Fruit fly (Drosophila melanogaster) whole organism, embryonic: ENCODE measurements around the gene Vha100-2.

Source experiments
- Adf1 ChIP-seq: fragments of 200-800 bp; sonication (Bioruptor generic); IDR thresholded peaks from 2 replicates; pipeline ENCODE4 v1.3.6; 2022; ENCODE audit warnings: missing biosample characterization, missing genetic modification characterization
- B-H2 ChIP-seq: fragments of 200-800 bp; sonication (Bioruptor generic); optimal IDR thresholded peaks from 2 replicates; lab custom pipeline; 2018; ENCODE audit warnings: missing biosample characterization, mild to moderate bottlenecking, missing genetic modification characterization
- BtbVII ChIP-seq: fragments of 200-800 bp; sonication (Bioruptor generic); optimal IDR thresholded peaks from 3 replicates; lab custom pipeline; 2017; ENCODE audit warnings: missing biosample characterization, mild to moderate bottlenecking, missing genetic modification characterization
- CG10565 ChIP-seq: fragments of 200-800 bp; sonication (Bioruptor generic); optimal IDR thresholded peaks from 3 replicates; lab custom pipeline; 2016; ENCODE audit warnings: missing biosample characterization, mild to moderate bottlenecking, missing genetic modification characterization
- CG11085 ChIP-seq: fragments of 200-800 bp; sonication (Bioruptor generic); IDR thresholded peaks from 2 replicates; pipeline ENCODE4 v1.3.6; 2022; ENCODE audit warnings: missing biosample characterization, missing genetic modification characterization
- CG11247 ChIP-seq: fragments of 200-800 bp; sonication (Bioruptor generic); IDR thresholded peaks from 2 replicates; pipeline ENCODE4 v1.3.6; 2022; ENCODE audit warnings: missing biosample characterization, missing genetic modification characterization
- CG12236 ChIP-seq: fragments of 200-800 bp; sonication (Bioruptor generic); optimal IDR thresholded peaks from 2 replicates; lab custom pipeline; 2016; ENCODE audit warnings: missing biosample characterization, missing genetic modification characterization
- CG14667 ChIP-seq: fragments of 200-800 bp; sonication (Bioruptor generic); IDR thresholded peaks from 2 replicates; pipeline ENCODE4 v1.3.6; 2022; ENCODE audit warnings: missing biosample characterization, missing genetic modification characterization
- CG15011 ChIP-seq: fragments of 200-800 bp; sonication (Bioruptor generic); optimal IDR thresholded peaks from 3 replicates; lab custom pipeline; 2018; ENCODE audit warnings: missing biosample characterization, mild to moderate bottlenecking, missing genetic modification characterization
- CG15696 ChIP-seq: fragments of 200-800 bp; sonication (Bioruptor generic); optimal IDR thresholded peaks from 2 replicates; lab custom pipeline; 2019; ENCODE audit warnings: missing biosample characterization, mild to moderate bottlenecking, missing genetic modification characterization, moderate library complexity
- CG17802 ChIP-seq: fragments of 200-800 bp; sonication (Bioruptor generic); optimal IDR thresholded peaks from 2 replicates; lab custom pipeline; 2018; ENCODE audit warnings: missing biosample characterization, mild to moderate bottlenecking, missing genetic modification characterization, moderate library complexity
- CG17829 ChIP-seq: fragments of 200-800 bp; optimal IDR thresholded peaks from 2 replicates; lab custom pipeline; 2019; ENCODE audit warnings: missing biosample characterization, mild to moderate bottlenecking, missing genetic modification characterization, moderate library complexity
- CG2712 ChIP-seq: fragments of 200-800 bp; optimal IDR thresholded peaks from 3 replicates; lab custom pipeline; 2019; ENCODE audit warnings: missing biosample characterization, mild to moderate bottlenecking, missing genetic modification characterization, moderate library complexity
- CG2889 ChIP-seq: fragments of 200-800 bp; sonication (Bioruptor generic); IDR thresholded peaks from 3 replicates; pipeline ENCODE4 v1.3.6; 2022; ENCODE audit warnings: missing biosample characterization, missing genetic modification characterization
- CG30431 ChIP-seq: fragments of 200-800 bp; sonication (Bioruptor generic); optimal IDR thresholded peaks from 2 replicates; lab custom pipeline; 2017; ENCODE audit warnings: missing biosample characterization, missing genetic modification characterization
- CG33213 ChIP-seq: fragments of 200-800 bp; sonication (Bioruptor generic); optimal IDR thresholded peaks from 3 replicates; lab custom pipeline; 2016; ENCODE audit warnings: missing biosample characterization, missing genetic modification characterization
- CG4424 ChIP-seq: fragments of 200-800 bp; sonication (Bioruptor generic); optimal IDR thresholded peaks from 3 replicates; lab custom pipeline; 2016; ENCODE audit warnings: missing biosample characterization, missing genetic modification characterization
- CG4707 ChIP-seq: fragments of 200-800 bp; sonication (Bioruptor generic); optimal IDR thresholded peaks from 2 replicates; lab custom pipeline; 2018; ENCODE audit warnings: missing biosample characterization, mild to moderate bottlenecking, missing genetic modification characterization, moderate library complexity
- CG6765 ChIP-seq: fragments of 200-800 bp; sonication (Bioruptor generic); optimal IDR thresholded peaks from 3 replicates; lab custom pipeline; 2017; ENCODE audit warnings: missing biosample characterization, mild to moderate bottlenecking, missing genetic modification characterization
- CG6854 ChIP-seq: fragments of 200-800 bp; sonication (Bioruptor generic); optimal IDR thresholded peaks from 3 replicates; lab custom pipeline; 2017; ENCODE audit warnings: missing biosample characterization, mild to moderate bottlenecking, missing genetic modification characterization
- CG7928 ChIP-seq: fragments of 200-800 bp; sonication (Bioruptor generic); optimal IDR thresholded peaks from 2 replicates; lab custom pipeline; 2017; ENCODE audit warnings: missing biosample characterization, mild to moderate bottlenecking, missing genetic modification characterization
- Dll ChIP-seq: fragments of 200-800 bp; sonication (Bioruptor generic); IDR thresholded peaks from 4 replicates; pipeline ENCODE4 v1.3.6; 2022; ENCODE audit warnings: missing biosample characterization, missing genetic modification characterization; ENCODE audit not compliant: partially characterized antibody
- Elba2 ChIP-seq: fragments of 200-800 bp; sonication (Bioruptor generic); optimal IDR thresholded peaks from 3 replicates; lab custom pipeline; 2016; ENCODE audit warnings: missing biosample characterization, missing genetic modification characterization
- HmgZ ChIP-seq: fragments of 200-800 bp; sonication (Bioruptor generic); optimal IDR thresholded peaks from 2 replicates; lab custom pipeline; 2018; ENCODE audit warnings: missing biosample characterization, mild to moderate bottlenecking, missing genetic modification characterization
- Hsf ChIP-seq: fragments of 200-800 bp; sonication (Bioruptor generic); optimal IDR thresholded peaks from 3 replicates; lab custom pipeline; 2016; ENCODE audit warnings: missing biosample characterization, missing genetic modification characterization
- Med ChIP-seq: fragments of 200-800 bp; sonication (Bioruptor generic); peaks from one replicate; lab custom pipeline; 2016; ENCODE audit warnings: missing biosample characterization, missing genetic modification characterization, mild to moderate bottlenecking, inconsistent platforms, moderate library complexity
- Oaz ChIP-seq: fragments of 200-800 bp; sonication (Bioruptor generic); IDR thresholded peaks from 2 replicates; pipeline ENCODE4 v1.3.6; 2022; ENCODE audit warnings: missing biosample characterization, missing genetic modification characterization
- Rx ChIP-seq: fragments of 200-800 bp; sonication (Bioruptor generic); IDR thresholded peaks from 2 replicates; pipeline ENCODE4 v1.3.6; 2022; ENCODE audit warnings: missing biosample characterization, missing genetic modification characterization
- Sin3A ChIP-seq: fragments of >200 bp; optimal IDR thresholded peaks from 2 replicates; lab custom pipeline; 2018
- Stat92E ChIP-seq, 3 experiments: fragments of >200 bp in 2 of 3; fragments of 200-800 bp in 1 of 3; sonication (Bioruptor generic) in 1 of 3; optimal IDR thresholded peaks; 2 replicates each; lab custom pipeline; 2017 to 2019; ENCODE audit warnings: missing biosample characterization in 3 of 3, missing genetic modification characterization in 3 of 3, mild to moderate bottlenecking in 1 of 3, moderate library complexity in 1 of 3
- amos ChIP-seq: fragments of 200-800 bp; sonication (Bioruptor generic); IDR thresholded peaks from 2 replicates; pipeline ENCODE4 v1.3.6; 2022; ENCODE audit warnings: missing biosample characterization, missing genetic modification characterization; ENCODE audit not compliant: partially characterized antibody
- bbx ChIP-seq: fragments of 200-800 bp; sonication (Bioruptor generic); IDR thresholded peaks from 2 replicates; pipeline ENCODE4 v1.3.6; 2022; ENCODE audit warnings: missing biosample characterization, missing genetic modification characterization; ENCODE audit not compliant: partially characterized antibody
- br ChIP-seq: fragments of >200 bp; optimal IDR thresholded peaks from 2 replicates; lab custom pipeline; 2017
- dm ChIP-seq: fragments of 200-800 bp; sonication (Bioruptor generic); optimal IDR thresholded peaks from 3 replicates; lab custom pipeline; 2016; ENCODE audit warnings: missing biosample characterization, missing genetic modification characterization
- emc ChIP-seq: fragments of 200-800 bp; sonication (Bioruptor generic); optimal IDR thresholded peaks from 2 replicates; lab custom pipeline; 2016; ENCODE audit warnings: missing biosample characterization, missing genetic modification characterization
- en ChIP-seq: fragments of 200-800 bp; sonication (Bioruptor generic); optimal IDR thresholded peaks from 2 replicates; lab custom pipeline; 2016; ENCODE audit warnings: missing biosample characterization, missing genetic modification characterization
- eyg ChIP-seq: fragments of 200-800 bp; sonication (Bioruptor generic); optimal IDR thresholded peaks from 3 replicates; lab custom pipeline; 2016; ENCODE audit warnings: missing biosample characterization, missing genetic modification characterization
- fd102C ChIP-seq: fragments of 200-800 bp; sonication (Bioruptor generic); optimal IDR thresholded peaks from 2 replicates; lab custom pipeline; 2018; ENCODE audit warnings: missing biosample characterization, mild to moderate bottlenecking, missing genetic modification characterization, moderate library complexity
- h ChIP-seq: fragments of >200 bp; optimal IDR thresholded peaks from 2 replicates; lab custom pipeline; 2017
- hbn ChIP-seq: fragments of 200-800 bp; sonication (Bioruptor generic); IDR thresholded peaks from 2 replicates; pipeline ENCODE4 v1.3.6; 2022; ENCODE audit warnings: missing biosample characterization, missing genetic modification characterization; ENCODE audit not compliant: partially characterized antibody
- jing ChIP-seq: fragments of 200-800 bp; sonication (Bioruptor generic); optimal IDR thresholded peaks from 2 replicates; lab custom pipeline; 2018; ENCODE audit warnings: missing biosample characterization, mild to moderate bottlenecking, missing genetic modification characterization
- lov ChIP-seq, 2 experiments: fragments of 200-800 bp in 1 of 2; fragments of >200 bp in 1 of 2; sonication (Bioruptor generic) in 1 of 2; IDR thresholded peaks in 1 of 2; optimal IDR thresholded peaks in 1 of 2; 2 replicates in 1 of 2; 3 replicates in 1 of 2; pipeline versions ENCODE4 v1.3.6 to Lab custom; 2017 to 2022; ENCODE audit warnings: missing biosample characterization in 1 of 2, missing genetic modification characterization in 1 of 2
- pnt ChIP-seq: fragments of 200-800 bp; sonication (Bioruptor generic); optimal IDR thresholded peaks from 3 replicates; lab custom pipeline; 2016; ENCODE audit warnings: missing biosample characterization, missing genetic modification characterization
- pros ChIP-seq: fragments of 200-800 bp; sonication (Bioruptor generic); optimal IDR thresholded peaks from 3 replicates; lab custom pipeline; 2019; ENCODE audit warnings: missing biosample characterization, mild to moderate bottlenecking, missing genetic modification characterization, moderate library complexity
- pum ChIP-seq: fragments of 200-800 bp; sonication (Bioruptor generic); optimal IDR thresholded peaks from 2 replicates; lab custom pipeline; 2016; ENCODE audit warnings: missing biosample characterization, missing genetic modification characterization
- repo ChIP-seq: fragments of 200-800 bp; sonication (Bioruptor generic); optimal IDR thresholded peaks from 2 replicates; lab custom pipeline; 2016; ENCODE audit warnings: missing biosample characterization, missing genetic modification characterization
- run ChIP-seq: fragments of 200-800 bp; sonication (Bioruptor generic); optimal IDR thresholded peaks from 3 replicates; lab custom pipeline; 2018; ENCODE audit warnings: missing biosample characterization, mild to moderate bottlenecking, missing genetic modification characterization
- sug ChIP-seq: fragments of 200-800 bp; optimal IDR thresholded peaks from 2 replicates; lab custom pipeline; 2019; ENCODE audit warnings: missing biosample characterization, mild to moderate bottlenecking, missing genetic modification characterization, moderate library complexity
- trem ChIP-seq: fragments of 200-800 bp; optimal IDR thresholded peaks from 3 replicates; lab custom pipeline; 2019; ENCODE audit warnings: missing biosample characterization, mild to moderate bottlenecking, missing genetic modification characterization, moderate library complexity
- usp ChIP-seq: fragments of >200 bp; optimal IDR thresholded peaks from 2 replicates; lab custom pipeline; 2017; ENCODE audit warnings: missing biosample characterization, missing genetic modification characterization

Vha100-2 gene

DNA sequence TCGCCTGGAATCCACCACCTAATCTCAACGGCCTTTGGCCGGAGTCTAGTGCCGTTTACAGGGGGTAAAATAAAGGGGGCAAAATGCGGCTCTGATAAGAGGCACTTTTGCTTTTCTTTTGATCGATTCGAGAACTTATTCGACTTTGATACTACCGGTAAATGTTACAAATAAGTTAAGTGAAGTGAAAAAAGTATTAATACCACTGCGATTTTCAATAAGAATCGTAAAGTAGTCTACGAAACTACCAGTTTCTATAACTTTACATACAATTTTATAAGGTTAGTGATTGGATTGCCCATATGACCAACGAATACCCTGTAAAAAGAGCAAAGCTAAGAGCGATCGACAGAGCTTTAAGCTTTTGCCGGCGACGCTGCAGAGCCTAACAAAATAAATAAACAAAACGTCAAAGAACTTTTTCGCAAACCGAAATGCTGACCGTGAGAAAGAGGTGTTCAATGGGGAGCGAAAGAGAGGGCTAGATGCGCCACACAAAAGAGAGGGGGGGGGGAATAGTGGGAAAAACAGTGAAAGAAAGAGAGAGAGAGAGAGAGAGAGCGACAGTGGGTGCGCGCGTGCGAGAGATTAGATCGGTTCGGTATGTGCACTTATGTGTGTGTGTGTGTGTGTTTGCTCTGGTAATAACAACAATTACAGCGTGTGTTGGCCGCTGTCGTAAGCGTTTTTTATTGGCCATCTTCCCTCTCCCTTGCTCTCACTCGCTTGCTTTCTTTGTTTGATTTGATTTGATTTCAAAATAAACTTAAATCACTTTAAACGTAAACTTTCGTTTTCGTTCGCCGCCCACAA is 37.8 kb upstream of the Vha100-2 start (continued):
- TF ChIP-seq jing (GFP tag; lab: Kevin White, UChicago) (peak; percentile 37), CG10565 (no peak), Stat92E (GFP tag; optimal IDR thresholded peaks at IDR 0.05; lab: Kevin White, UChicago) (no peak), usp (GFP tag; lab: Kevin White, UChicago) (no peak), CG17802 (tag; lab: Kevin White, UChicago) (peak; percentile 25), h (lab: Kevin White, UChicago) (no peak), CG6854 (no peak), CG33213 (peak; percentile 14), Hsf (GFP tag; lab: Kevin White, UChicago) (peak; percentile 59), Elba2 (no peak), en (GFP tag; lab: Kevin White, UChicago) (peak; percentile 28), bbx (GFP tag; lab: Robert Waterston, UW) (no peak), hbn (GFP tag; lab: Robert Waterston, UW) (no peak), CG14667 (GFP tag; lab: Robert Waterston, UW) (no peak), pnt (GFP tag; lab: Kevin White, UChicago) (peak; percentile 60), br (no peak), emc (GFP tag; lab: Kevin White, UChicago) (peak; percentile 23), CG7928 (GFP tag; lab: Kevin White, UChicago) (no peak), CG2712 (tag; lab: Kevin White, UChicago) (peak; percentile 41), eyg (peak; percentile 42), sug (tag; lab: Kevin White, UChicago) (peak; percentile 96), dm (GFP tag; lab: Kevin White, UChicago) (peak; percentile 22), Dll (no peak), CG11247 (GFP tag; lab: Robert Waterston, UW) (0 out of 2 replicates have a peak, but pooled peaks have one; percentile 6), CG4707 (GFP tag; lab: Kevin White, UChicago) (no peak), CG4424 (GFP tag; lab: Kevin White, UChicago) (peak; percentile 65), B-H2 (GFP tag; lab: Kevin White, UChicago) (no peak), Rx (GFP tag; lab: Robert Waterston, UW) (peak; percentile 29; the same call in 1 of the 2 replicates), trem (tag; lab: Kevin White, UChicago) (no peak), pum (GFP tag; lab: Kevin White, UChicago) (peak; percentile 38), CG15696 (tag; lab: Kevin White, UChicago) (no peak), Oaz (GFP tag; lab: Robert Waterston, UW) (0 out of 2 replicates have a peak, but pooled peaks have one; percentile 27), repo (GFP tag; lab: Kevin White, UChicago) (no peak), CG6765 (GFP tag; lab: Kevin White, UChicago) (peak; percentile 56), amos (no peak; the same call in 1 of the 2 replicates), Adf1 (GFP tag; lab: Robert Waterston, UW) (peak; percentile 87), pros (GFP tag; lab: Kevin White, UChicago) (no peak), Med (GFP tag; lab: Kevin White, UChicago) (peak; percentile 94), fd102C (GFP tag; lab: Kevin White, UChicago) (no peak), CG2889 (GFP tag; lab: Robert Waterston, UW) (peak; percentile 29; the same call in 1 of the 3 replicates), CG12236 (peak; percentile 31), CG11085 (GFP tag; lab: Robert Waterston, UW) (no peak), CG30431 (GFP tag; lab: Kevin White, UChicago) (peak; percentile 12), CG15011 (GFP tag; lab: Kevin White, UChicago) (peak; percentile 67), lov (optimal IDR thresholded peaks at IDR 0.05; lab: Kevin White, UChicago) (no peak), lov (GFP tag; IDR thresholded peaks at IDR 0.05; lab: Robert Waterston, UW) (no peak), HmgZ (peak; percentile 26), Sin3A (lab: Kevin White, UChicago) (no peak), run (tag; lab: Kevin White, UChicago) (no peak), CG17829 (peak; percentile 9), BtbVII (GFP tag; lab: Kevin White, UChicago) (peak; percentile 67)
